Fruit fly (Drosophila melanogaster) whole organism, embryonic: ENCODE measurements around the gene Zif.

Source experiments
- Abd-B ChIP-seq: fragments of 200-800 bp; sonication (Bioruptor generic); optimal IDR thresholded peaks from 2 replicates; lab custom pipeline; 2018; ENCODE audit warnings: missing biosample characterization, mild to moderate bottlenecking, missing genetic modification characterization, moderate library complexity
- Blimp-1 ChIP-seq: fragments of 200-800 bp; sonication (Bioruptor generic); optimal IDR thresholded peaks from 3 replicates; lab custom pipeline; 2018; ENCODE audit warnings: missing biosample characterization, missing genetic modification characterization, mild to moderate bottlenecking, moderate library complexity, missing genetic modification reagents
- CG10274 ChIP-seq: fragments of 200-800 bp; sonication (Bioruptor generic); optimal IDR thresholded peaks from 3 replicates; lab custom pipeline; 2017; ENCODE audit warnings: missing biosample characterization, mild to moderate bottlenecking, missing genetic modification characterization
- CG10321 ChIP-seq: fragments of 200-800 bp; sonication (Bioruptor generic); IDR thresholded peaks from 2 replicates; pipeline ENCODE4 v1.3.6; 2022; ENCODE audit warnings: missing biosample characterization, missing genetic modification characterization
- CG11723 ChIP-seq: fragments of 200-800 bp; sonication (Bioruptor generic); optimal IDR thresholded peaks from 2 replicates; lab custom pipeline; 2017; ENCODE audit warnings: missing biosample characterization, mild to moderate bottlenecking, missing genetic modification characterization
- CG12769 ChIP-seq: fragments of 200-800 bp; sonication (Bioruptor generic); optimal IDR thresholded peaks from 2 replicates; lab custom pipeline; 2019; ENCODE audit warnings: missing biosample characterization, mild to moderate bottlenecking, missing genetic modification characterization, moderate library complexity
- CG13287 ChIP-seq: fragments of 200-800 bp; sonication (Bioruptor generic); IDR thresholded peaks from 2 replicates; pipeline ENCODE4 v1.3.6; 2022; ENCODE audit warnings: missing biosample characterization, missing genetic modification characterization; ENCODE audit not compliant: partially characterized antibody
- CG17186 ChIP-seq: fragments of 200-800 bp; sonication (Bioruptor generic); optimal IDR thresholded peaks from 3 replicates; lab custom pipeline; 2017; ENCODE audit warnings: missing biosample characterization, missing genetic modification reagents, missing genetic modification characterization
- CG1832 ChIP-seq: fragments of 200-800 bp; sonication (Bioruptor generic); optimal IDR thresholded peaks from 2 replicates; lab custom pipeline; 2017; ENCODE audit warnings: missing biosample characterization, mild to moderate bottlenecking, missing genetic modification characterization, inconsistent platforms
- CG18764 ChIP-seq: fragments of 200-800 bp; sonication (Bioruptor generic); optimal IDR thresholded peaks from 3 replicates; lab custom pipeline; 2016; ENCODE audit warnings: missing biosample characterization, missing genetic modification characterization
- CG2120 ChIP-seq: fragments of 200-800 bp; sonication (Bioruptor generic); optimal IDR thresholded peaks from 3 replicates; lab custom pipeline; 2016; ENCODE audit warnings: missing biosample characterization, missing genetic modification characterization
- CG2129 ChIP-seq: fragments of 200-800 bp; sonication (Bioruptor generic); IDR thresholded peaks from 2 replicates; pipeline ENCODE4 v1.3.6; 2022; ENCODE audit warnings: missing biosample characterization, missing genetic modification characterization; ENCODE audit not compliant: partially characterized antibody
- CG30020 ChIP-seq: fragments of 200-800 bp; optimal IDR thresholded peaks from 2 replicates; lab custom pipeline; 2019; ENCODE audit warnings: missing biosample characterization, mild to moderate bottlenecking, missing genetic modification characterization, moderate library complexity
- CG3163 ChIP-seq: fragments of 200-800 bp; sonication (Bioruptor generic); optimal IDR thresholded peaks from 3 replicates; lab custom pipeline; 2016; ENCODE audit warnings: missing biosample characterization, missing genetic modification characterization
- CG34376 ChIP-seq: fragments of 200-800 bp; sonication (Bioruptor generic); optimal IDR thresholded peaks from 2 replicates; lab custom pipeline; 2018; ENCODE audit warnings: missing biosample characterization, mild to moderate bottlenecking, missing genetic modification characterization
- CG4707 ChIP-seq: fragments of 200-800 bp; sonication (Bioruptor generic); optimal IDR thresholded peaks from 2 replicates; lab custom pipeline; 2018; ENCODE audit warnings: missing biosample characterization, mild to moderate bottlenecking, missing genetic modification characterization, moderate library complexity
- CG5245 ChIP-seq: fragments of 200-800 bp; sonication (Bioruptor generic); optimal IDR thresholded peaks from 3 replicates; lab custom pipeline; 2016; ENCODE audit warnings: missing biosample characterization, missing genetic modification characterization
- CG6254 ChIP-seq: fragments of 200-800 bp; sonication (Bioruptor generic); optimal IDR thresholded peaks from 3 replicates; lab custom pipeline; 2017; ENCODE audit warnings: mild to moderate bottlenecking, missing biosample characterization, missing genetic modification reagents, missing genetic modification characterization
- CG8924 ChIP-seq: fragments of 200-800 bp; optimal IDR thresholded peaks from 3 replicates; lab custom pipeline; 2019; ENCODE audit warnings: missing biosample characterization, mild to moderate bottlenecking, missing genetic modification characterization, moderate library complexity
- CTCF ChIP-seq: fragments of 200-800 bp; sonication (Bioruptor generic); optimal IDR thresholded peaks from 2 replicates; lab custom pipeline; 2017; ENCODE audit warnings: missing biosample characterization, mild to moderate bottlenecking, missing genetic modification characterization, moderate library complexity
- D19B ChIP-seq: fragments of 200-800 bp; sonication (Bioruptor generic); optimal IDR thresholded peaks from 2 replicates; lab custom pipeline; 2017; ENCODE audit warnings: missing biosample characterization, mild to moderate bottlenecking, missing genetic modification characterization
- Dad ChIP-seq: fragments of 200-800 bp; sonication (Bioruptor generic); optimal IDR thresholded peaks from 3 replicates; lab custom pipeline; 2016; ENCODE audit warnings: missing biosample characterization, missing genetic modification characterization
- Dip2 ChIP-seq: fragments of 200-800 bp; sonication (Bioruptor generic); IDR thresholded peaks from 2 replicates; pipeline ENCODE4 v1.3.6; 2022; ENCODE audit warnings: missing biosample characterization, missing genetic modification characterization
- Eip74EF ChIP-seq, 2 experiments: fragments of 200-800 bp in 1 of 2; fragments of >200 bp in 1 of 2; sonication (Bioruptor generic) in 1 of 2; optimal IDR thresholded peaks; 2 replicates each; lab custom pipeline; 2017 to 2019; ENCODE audit warnings: missing biosample characterization in 2 of 2, missing genetic modification characterization in 2 of 2, mild to moderate bottlenecking in 1 of 2, moderate library complexity in 1 of 2
- Gsc ChIP-seq: fragments of 200-800 bp; sonication (Bioruptor generic); IDR thresholded peaks from 2 replicates; pipeline ENCODE4 v1.3.6; 2022; ENCODE audit warnings: missing biosample characterization, missing genetic modification characterization
- H2.0 ChIP-seq: fragments of 200-800 bp; sonication (Bioruptor generic); IDR thresholded peaks from 2 replicates; pipeline ENCODE4 v1.3.6; 2022; ENCODE audit warnings: missing biosample characterization, missing genetic modification characterization
- Hey ChIP-seq: fragments of 200-800 bp; sonication (Bioruptor generic); optimal IDR thresholded peaks from 3 replicates; lab custom pipeline; 2018; ENCODE audit warnings: missing biosample characterization, mild to moderate bottlenecking, missing genetic modification characterization
- Hr39 ChIP-seq: fragments of >200 bp; optimal IDR thresholded peaks from 2 replicates; lab custom pipeline; 2017
- Hr78 ChIP-seq, 2 experiments: fragments of 200-800 bp in 1 of 2; fragments of >200 bp in 1 of 2; sonication (Bioruptor generic) in 1 of 2; optimal IDR thresholded peaks; 2 replicates each; lab custom pipeline; 2017 to 2019; ENCODE audit warnings: missing biosample characterization in 2 of 2, missing genetic modification characterization in 2 of 2, mild to moderate bottlenecking in 1 of 2, moderate library complexity in 1 of 2
- Max ChIP-seq: fragments of 200-800 bp; sonication (Bioruptor generic); optimal IDR thresholded peaks from 2 replicates; lab custom pipeline; 2016; ENCODE audit warnings: missing biosample characterization, mild to moderate bottlenecking, missing genetic modification characterization
- Ptx1 ChIP-seq: fragments of 200-800 bp; sonication (Bioruptor generic); IDR thresholded peaks from 2 replicates; pipeline ENCODE4 v1.3.6; 2022; ENCODE audit warnings: missing biosample characterization, missing genetic modification characterization
- Trl ChIP-seq, 3 experiments: fragments of >200 bp in 2 of 3; fragments of 200-800 bp in 1 of 3; sonication (Bioruptor generic) in 1 of 3; optimal IDR thresholded peaks; 2 replicates in 1 of 3; 3 replicates in 2 of 3; lab custom pipeline; 2016 to 2017; ENCODE audit warnings: missing biosample characterization in 1 of 3, missing genetic modification characterization in 1 of 3
- abd-A ChIP-seq: fragments of 200-800 bp; sonication (Bioruptor generic); optimal IDR thresholded peaks from 3 replicates; lab custom pipeline; 2019; ENCODE audit warnings: missing biosample characterization, mild to moderate bottlenecking, missing genetic modification characterization, moderate library complexity
- ap ChIP-seq: fragments of 200-800 bp; sonication (Bioruptor generic); IDR thresholded peaks from 2 replicates; pipeline ENCODE4 v1.3.6; 2022; ENCODE audit warnings: missing biosample characterization, missing genetic modification characterization
- az2 ChIP-seq: fragments of 200-800 bp; sonication (Bioruptor generic); optimal IDR thresholded peaks from 3 replicates; lab custom pipeline; 2016; ENCODE audit warnings: missing biosample characterization, missing genetic modification characterization
- btn ChIP-seq: fragments of 200-800 bp; sonication (Bioruptor generic); optimal IDR thresholded peaks from 2 replicates; lab custom pipeline; 2016; ENCODE audit warnings: missing biosample characterization, missing genetic modification characterization
- cad ChIP-seq: fragments of >200 bp; optimal IDR thresholded peaks from 2 replicates; lab custom pipeline; 2017; ENCODE audit warnings: missing biosample characterization, missing genetic modification characterization
- chinmo ChIP-seq: fragments of 200-800 bp; sonication (Bioruptor generic); IDR thresholded peaks from 4 replicates; pipeline ENCODE4 v1.3.6; 2022; ENCODE audit warnings: missing biosample characterization, missing genetic modification characterization; ENCODE audit not compliant: partially characterized antibody
- crp ChIP-seq, 2 experiments: fragments of 200-800 bp; sonication (Bioruptor generic); optimal IDR thresholded peaks; 2 replicates in 1 of 2; 3 replicates in 1 of 2; lab custom pipeline; 2017; ENCODE audit warnings: missing biosample characterization in 2 of 2, missing genetic modification characterization in 2 of 2, mild to moderate bottlenecking in 1 of 2, moderate library complexity in 1 of 2
- fru ChIP-seq: fragments of >200 bp; optimal IDR thresholded peaks from 2 replicates; lab custom pipeline; 2017
- gcm ChIP-seq: fragments of 200-800 bp; sonication (Bioruptor generic); optimal IDR thresholded peaks from 2 replicates; lab custom pipeline; 2019; ENCODE audit warnings: missing biosample characterization, mild to moderate bottlenecking, missing genetic modification characterization, moderate library complexity
- gsb-n ChIP-seq: fragments of 200-800 bp; sonication (Bioruptor generic); optimal IDR thresholded peaks from 3 replicates; lab custom pipeline; 2018; ENCODE audit warnings: missing biosample characterization, mild to moderate bottlenecking, missing genetic modification characterization
- gt ChIP-seq: fragments of 200-800 bp; sonication (Bioruptor generic); IDR thresholded peaks from 2 replicates; pipeline ENCODE4 v1.3.6; 2022; ENCODE audit warnings: missing biosample characterization, missing genetic modification characterization
- ind ChIP-seq: fragments of 200-800 bp; sonication (Bioruptor generic); optimal IDR thresholded peaks from 3 replicates; lab custom pipeline; 2016; ENCODE audit warnings: missing biosample characterization, missing genetic modification characterization
- nau ChIP-seq: fragments of 200-800 bp; sonication (Bioruptor generic); optimal IDR thresholded peaks from 3 replicates; lab custom pipeline; 2017; ENCODE audit warnings: missing biosample characterization, mild to moderate bottlenecking, missing genetic modification characterization, missing genetic modification reagents
- nerfin-1 ChIP-seq: fragments of 200-800 bp; sonication (Bioruptor generic); optimal IDR thresholded peaks from 3 replicates; lab custom pipeline; 2019; ENCODE audit warnings: missing biosample characterization, mild to moderate bottlenecking, missing genetic modification characterization, moderate library complexity
- sug ChIP-seq: fragments of 200-800 bp; optimal IDR thresholded peaks from 2 replicates; lab custom pipeline; 2019; ENCODE audit warnings: missing biosample characterization, mild to moderate bottlenecking, missing genetic modification characterization, moderate library complexity
- zfh2 ChIP-seq: fragments of 200-800 bp; sonication (Bioruptor generic); optimal IDR thresholded peaks from 2 replicates; lab custom pipeline; 2016; ENCODE audit warnings: missing biosample characterization, missing genetic modification characterization

The Zif gene

dm6 chr3R:6467646-6468350, 10.9 kb downstream of the Zif start (continued):
- TF ChIP-seq gsb-n (tag; lab: Kevin White, UChicago) (peak; percentile 49), gt (GFP tag; lab: Robert Waterston, UW) (no peak), D19B (GFP tag; lab: Kevin White, UChicago) (no peak), Abd-B (GFP tag; lab: Kevin White, UChicago) (no peak), Ptx1 (GFP tag; lab: Robert Waterston, UW) (no peak), CG18764 (no peak), btn (GFP tag; lab: Kevin White, UChicago) (no peak), CG30020 (no peak), crp (GFP tag; optimal IDR thresholded peaks at IDR 0.05; lab: Kevin White, UChicago) (peak in 1 of 2 experiments; percentile 7), CG11723 (GFP tag; lab: Kevin White, UChicago) (peak; percentile 21), CG4707 (GFP tag; lab: Kevin White, UChicago) (peak; percentile 38), CG10274 (GFP tag; lab: Kevin White, UChicago) (no peak), zfh2 (GFP tag; lab: Kevin White, UChicago) (no peak), CG6254 (GFP tag; lab: Kevin White, UChicago) (no peak), CG2120 (GFP tag; lab: Kevin White, UChicago) (peak; percentile 44), ind (peak; percentile 29), Hey (tag; lab: Kevin White, UChicago) (no peak)

dm6 chr3R:6468351-6468685, 11.4 kb downstream of the Zif start, which contains the start of gene Neurochondrin:
Gene Neurochondrin (plus strand): TSS chr3R:6468437.
- TF ChIP-seq CG10321 (GFP tag; lab: Robert Waterston, UW) (no peak), nau (peak; percentile 74), sug (tag; lab: Kevin White, UChicago) (no peak), CG3163 (GFP tag; lab: Kevin White, UChicago) (no peak), CG34376 (no peak), Dip2 (GFP tag; lab: Robert Waterston, UW) (no peak), CG8924 (tag; lab: Kevin White, UChicago) (no peak), CG17186 (GFP tag; lab: Kevin White, UChicago) (no peak), CG5245 (GFP tag; lab: Kevin White, UChicago) (no peak), Dad (no peak), CG12769 (tag; lab: Kevin White, UChicago) (peak; percentile 93), gcm (GFP tag; lab: Kevin White, UChicago) (no peak), ap (GFP tag; lab: Robert Waterston, UW) (no peak)

- TF ChIP-seq CTCF (GFP tag; lab: Kevin White, UChicago) (peak; percentile 62), CG3163 (GFP tag; lab: Kevin White, UChicago) (peak; percentile 76), Blimp-1 (GFP tag; lab: Kevin White, UChicago) (peak; percentile 55), CG2129 (GFP tag; lab: Robert Waterston, UW) (no peak), Max (GFP tag; lab: Kevin White, UChicago) (no peak), fru (no peak), abd-A (peak; percentile 34), Hr39 (no peak), cad (peak; percentile 62), Trl (optimal IDR thresholded peaks at IDR 0.05; lab: Kevin White, UChicago) (peak; percentile 57 to 63), Trl (GFP tag; optimal IDR thresholded peaks at IDR 0.05; lab: Kevin White, UChicago) (no peak), CG13287 (peak; percentile 15; the same call in 1 of the 2 replicates), H2.0 (GFP tag; lab: Robert Waterston, UW) (no peak), Gsc (GFP tag; lab: Robert Waterston, UW) (no peak), az2 (GFP tag; lab: Kevin White, UChicago) (no peak), CG1832 (GFP tag; lab: Kevin White, UChicago) (no peak), nerfin-1 (no peak), Eip74EF (GFP tag; optimal IDR thresholded peaks at IDR 0.05; lab: Kevin White, UChicago) (peak in 1 of 2 experiments; percentile 85), chinmo (GFP tag; lab: Robert Waterston, UW) (peak; percentile 38; the same call in 2 of the 4 replicates), Hr78 (GFP tag; optimal IDR thresholded peaks at IDR 0.05; lab: Kevin White, UChicago) (peak in 1 of 2 experiments; percentile 74)
These were observed 17.5 kb downstream of the Zif start for dm6 chr3R:6474430-6474829.
